Worm (Caenorhabditis elegans): Measurements from ENCODE around the gene bbs-2.

- no peak for TF ChIP-seq sdz-12 (GFP tag; optimal IDR thresholded peaks at IDR 0.05)
- TF ChIP-seq dmd-9 (GFP tag; IDR thresholded peaks at IDR 0.05): no peak
- no peak for TF ChIP-seq unc-62 (GFP tag; optimal IDR thresholded peaks at IDR 0.05 in 1 of 2)
- no peak for TF ChIP-seq unc-62 (tag; optimal IDR thresholded peaks at IDR 0.05)
- no peak for TF ChIP-seq spr-3 (GFP tag; optimal IDR thresholded peaks at IDR 0.05)
- no peak for TF ChIP-seq ztf-11 (tag; optimal IDR thresholded peaks at IDR 0.05)
- peak; percentile 15 for TF ChIP-seq rbr-2 (tag; optimal IDR thresholded peaks at IDR 0.05)
- TF ChIP-seq nhr-25 (tag; optimal IDR thresholded peaks at IDR 0.05; ENCODE audit: borderline replicate concordance, insufficient read depth): no peak
Observed at ce11 chrIV:7923982-7924480, 9.8 kb upstream of the bbs-2 start, which contains the start of the genes xpo-3 and C49H3.3.
